Fruit fly (Drosophila melanogaster) S2 (cell line): ENCODE results near the gene SP1173.

Experiments used
- CG8478 ChIP-seq: fragments of >200 bp; optimal IDR thresholded peaks from 2 replicates; lab custom pipeline; 2018
- CTCF ChIP-seq, 2 experiments: fragments of >200 bp; optimal IDR thresholded peaks; 2 replicates each; lab custom pipeline; 2018

DNA sequence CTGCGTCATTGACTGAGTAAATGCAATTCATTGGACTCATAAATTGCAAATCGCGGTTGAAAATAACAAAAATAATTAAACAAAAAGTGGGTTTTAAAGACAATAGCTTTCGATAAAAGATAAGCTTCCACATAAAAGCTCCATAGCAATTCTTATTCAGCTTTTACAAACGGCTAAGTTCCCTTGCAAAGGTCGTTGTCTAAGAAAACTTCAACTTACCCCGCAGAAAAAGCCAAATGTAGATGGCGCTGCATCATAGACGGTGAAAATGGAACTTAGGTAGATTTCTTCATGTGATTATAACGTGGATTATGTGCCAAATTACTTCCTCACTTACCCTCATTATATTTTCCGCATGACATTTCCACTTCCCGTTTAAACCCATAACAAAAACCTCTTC, 14.4 kb downstream of the SP1173 start:
- no peak for TF ChIP-seq CG8478 (lab: Kevin White, UChicago)
- TF ChIP-seq CTCF (optimal IDR thresholded peaks at IDR 0.05; lab: Kevin White, UChicago), result peak; percentile 63 to 67
